Worm (Caenorhabditis elegans) whole organism, L1 larva: Measurements from ENCODE around the gene ent-1.

Experiments used
- alr-1 ChIP-seq: fragments of 200-800 bp; sonication (Bioruptor generic); optimal IDR thresholded peaks from 2 replicates; lab custom pipeline; 2018; ENCODE audit warnings: borderline replicate concordance, mild to moderate bottlenecking, missing genetic modification characterization, missing compliant biosample characterization
- blmp-1 ChIP-seq: fragments of 150-350 bp; optimal IDR thresholded peaks from 2 replicates; lab custom pipeline; 2014; ENCODE audit warnings: missing biosample characterization, missing genetic modification characterization
- egl-13 ChIP-seq: sonication (generic microtip); optimal IDR thresholded peaks from 2 replicates; lab custom pipeline; 2016; ENCODE audit warnings: missing genotype, missing genetic modification reagents, missing genetic modification characterization, missing compliant biosample characterization
- egl-27 ChIP-seq, 2 experiments: fragments of 150-350 bp in 1 of 2; sonication (generic microtip); optimal IDR thresholded peaks; 3 replicates each; lab custom pipeline; 2017 to 2018; ENCODE audit warnings: missing biosample characterization in 2 of 2, missing genetic modification characterization in 2 of 2, missing genetic modification reagents in 2 of 2
- fkh-10 ChIP-seq: sonication (generic microtip); optimal IDR thresholded peaks from 2 replicates; lab custom pipeline; 2017; ENCODE audit warnings: missing biosample characterization, missing genetic modification reagents, missing genetic modification characterization
- grh-1 ChIP-seq: fragments of 200-800 bp; sonication (Bioruptor generic); IDR thresholded peaks from 2 replicates; pipeline ENCODE4 v1.3.6; 2022; ENCODE audit warnings: missing genetic modification reagents, missing genetic modification characterization, missing compliant biosample characterization
- lin-39 ChIP-seq: fragments of 150-350 bp; optimal IDR thresholded peaks from 2 replicates; lab custom pipeline; 2014; ENCODE audit warnings: missing biosample characterization, missing genetic modification reagents, missing genetic modification characterization
- nhr-76 ChIP-seq: sonication (generic microtip); optimal IDR thresholded peaks from 2 replicates; lab custom pipeline; 2017; ENCODE audit warnings: missing biosample characterization, missing genetic modification characterization
- snpc-4 ChIP-seq: fragments of 150-350 bp; optimal IDR thresholded peaks from 2 replicates; lab custom pipeline; 2014; ENCODE audit warnings: missing biosample characterization, missing genetic modification characterization
- ztf-11 ChIP-seq, 2 experiments: sonication (generic microtip); optimal IDR thresholded peaks; 2 replicates each; lab custom pipeline; 2016 to 2017; ENCODE audit warnings: missing genetic modification characterization in 2 of 2, missing biosample characterization in 1 of 2, missing compliant biosample characterization in 1 of 2
- ztf-4 ChIP-seq: fragments of 150-350 bp; optimal IDR thresholded peaks from 2 replicates; lab custom pipeline; 2014; ENCODE audit warnings: missing biosample characterization, missing genetic modification characterization

ce11 chrIV:11681905-11682304, 26.6 kb upstream of the ent-1 start, which contains the start of gene ZK792.4:
- TF ChIP-seq egl-13 (tag; lab: Kevin White, UChicago) = no peak
- TF ChIP-seq egl-27 (tag; optimal IDR thresholded peaks at IDR 0.05; lab: Kevin White, UChicago) = no peak
- no peak for TF ChIP-seq alr-1 (tag; lab: Kevin White, UChicago)
- no peak for TF ChIP-seq blmp-1 (tag; lab: Kevin White, UChicago)
- TF ChIP-seq ztf-11 (tag; optimal IDR thresholded peaks at IDR 0.05; lab: Kevin White, UChicago) = no peak
- no peak for TF ChIP-seq nhr-76
- no peak for TF ChIP-seq snpc-4 (tag; lab: Kevin White, UChicago)
- no peak for TF ChIP-seq lin-39 (tag; lab: Kevin White, UChicago)
- TF ChIP-seq ztf-4 (tag; lab: Kevin White, UChicago) = no peak
- TF ChIP-seq fkh-10 (GFP tag; lab: Kevin White, UChicago) = no peak
- TF ChIP-seq grh-1 (GFP tag; lab: Robert Waterston, UW) = no peak
